Worm (Caenorhabditis elegans) whole organism, young adult: ENCODE data around the gene C31E10.5.

Source experiments
- B0336.3 ChIP-seq: fragments of 200-800 bp; sonication (Bioruptor generic); IDR thresholded peaks from 2 replicates; pipeline ENCODE4 v1.3.6; 2022; ENCODE audit warnings: missing genetic modification characterization, missing compliant biosample characterization
- D2030.7 ChIP-seq: fragments of 200-800 bp; sonication (Bioruptor generic); IDR thresholded peaks from 2 replicates; pipeline ENCODE4 v1.3.6; 2022; ENCODE audit warnings: missing genetic modification reagents, missing genetic modification characterization, missing compliant biosample characterization
- F37B4.10 ChIP-seq: fragments of 200-800 bp; sonication (Bioruptor generic); IDR thresholded peaks from 2 replicates; pipeline ENCODE4 v1.3.6; 2022; ENCODE audit warnings: missing genetic modification characterization, missing compliant biosample characterization
- F55B11.4 ChIP-seq: sonication (generic microtip); optimal IDR thresholded peaks from 2 replicates; lab custom pipeline; 2016; ENCODE audit warnings: missing compliant biosample characterization, missing genetic modification characterization, borderline replicate concordance; ENCODE audit not compliant: insufficient read depth
- K12H6.12 ChIP-seq: fragments of 200-800 bp; sonication (Bioruptor generic); optimal IDR thresholded peaks from 2 replicates; lab custom pipeline; 2018; ENCODE audit warnings: mild to moderate bottlenecking, missing genetic modification characterization, missing compliant biosample characterization
- T07F8.4 ChIP-seq: sonication (generic microtip); optimal IDR thresholded peaks from 2 replicates; lab custom pipeline; 2016; ENCODE audit warnings: mild to moderate bottlenecking, missing genetic modification characterization, moderate library complexity, missing compliant biosample characterization
- Y67H2A.10 ChIP-seq: fragments of 200-800 bp; sonication (Bioruptor generic); conservative IDR thresholded peaks from 2 replicates; pipeline ENCODE4 v1.3.6; 2022; ENCODE audit warnings: missing genetic modification reagents, missing genetic modification characterization, missing compliant biosample characterization
- aptf-3 ChIP-seq: fragments of 200-800 bp; sonication (Bioruptor generic); IDR thresholded peaks from 2 replicates; pipeline ENCODE4 v1.3.6; 2022; ENCODE audit warnings: missing genetic modification characterization, missing compliant biosample characterization
- attf-3 ChIP-seq: fragments of 200-800 bp; sonication (Bioruptor generic); conservative IDR thresholded peaks from 2 replicates; pipeline ENCODE4 v1.3.6; 2022; ENCODE audit warnings: missing genetic modification reagents, missing genetic modification characterization, missing compliant biosample characterization
- cebp-1 ChIP-seq, 2 experiments: fragments of 200-800 bp in 1 of 2; sonication (Bioruptor generic) in 1 of 2; sonication (generic microtip) in 1 of 2; IDR thresholded peaks in 1 of 2; optimal IDR thresholded peaks in 1 of 2; 2 replicates each; pipeline versions ENCODE4 v1.3.6 to Lab custom; 2017 to 2022; ENCODE audit warnings: missing compliant biosample characterization in 2 of 2, missing genetic modification characterization in 2 of 2, mild to moderate bottlenecking in 1 of 2, missing genetic modification reagents in 1 of 2, moderate library complexity in 1 of 2
- ceh-27 ChIP-seq: fragments of 200-800 bp; sonication (Bioruptor generic); optimal IDR thresholded peaks from 2 replicates; lab custom pipeline; 2018; ENCODE audit warnings: mild to moderate bottlenecking, missing genetic modification characterization, moderate library complexity, missing compliant biosample characterization
- ceh-40 ChIP-seq: fragments of 200-800 bp; sonication (Bioruptor generic); IDR thresholded peaks from 2 replicates; pipeline ENCODE4 v1.3.6; 2022; ENCODE audit warnings: missing genetic modification characterization, missing compliant biosample characterization
- ceh-91 ChIP-seq: fragments of 200-800 bp; sonication (Bioruptor generic); IDR thresholded peaks from 2 replicates; pipeline ENCODE4 v1.3.6; 2022; ENCODE audit warnings: missing genetic modification reagents, missing genetic modification characterization, missing compliant biosample characterization
- dox-1 ChIP-seq: fragments of 200-800 bp; sonication (Bioruptor generic); IDR thresholded peaks from 2 replicates; pipeline ENCODE4 v1.3.6; 2022; ENCODE audit warnings: missing genetic modification reagents, missing genetic modification characterization, missing compliant biosample characterization
- dpff-1 ChIP-seq: sonication (generic microtip); optimal IDR thresholded peaks from 2 replicates; lab custom pipeline; 2017; ENCODE audit warnings: mild to moderate bottlenecking, missing genetic modification characterization, missing compliant biosample characterization
- dpl-1 ChIP-seq: fragments of 150-350 bp; optimal IDR thresholded peaks from 2 replicates; lab custom pipeline; 2014; ENCODE audit warnings: missing biosample characterization, missing genetic modification reagents, missing genetic modification characterization
- efl-1 ChIP-seq: fragments of 150-350 bp; optimal IDR thresholded peaks from 2 replicates; lab custom pipeline; 2014; ENCODE audit warnings: missing biosample characterization, missing genetic modification reagents, missing genetic modification characterization
- egl-44 ChIP-seq: fragments of 200-800 bp; sonication (Bioruptor generic); IDR thresholded peaks from 2 replicates; pipeline ENCODE4 v1.3.6; 2022; ENCODE audit warnings: missing genetic modification reagents, missing genetic modification characterization, missing compliant biosample characterization
- fkh-3 ChIP-seq: sonication (generic microtip); optimal IDR thresholded peaks from 2 replicates; lab custom pipeline; 2016; ENCODE audit warnings: mild to moderate bottlenecking, missing genetic modification characterization, missing compliant biosample characterization
- hlh-12 ChIP-seq: sonication (generic microtip); optimal IDR thresholded peaks from 2 replicates; lab custom pipeline; 2016; ENCODE audit warnings: missing genetic modification characterization, missing compliant biosample characterization
- hmg-1.2 ChIP-seq: fragments of 200-800 bp; sonication (Bioruptor generic); IDR thresholded peaks from 2 replicates; pipeline ENCODE4 v1.3.6; 2022; ENCODE audit warnings: missing genetic modification reagents, missing genetic modification characterization, missing compliant biosample characterization
- hsf-1 ChIP-seq: fragments of 200-800 bp; sonication (Bioruptor generic); IDR thresholded peaks from 2 replicates; pipeline ENCODE4 v1.3.6; 2022; ENCODE audit warnings: missing genetic modification reagents, missing genetic modification characterization, missing compliant biosample characterization
- let-607 ChIP-seq, 2 experiments: fragments of 200-800 bp in 1 of 2; sonication (Bioruptor generic) in 1 of 2; sonication (generic microtip) in 1 of 2; optimal IDR thresholded peaks; 2 replicates each; lab custom pipeline; 2016 to 2018; ENCODE audit warnings: mild to moderate bottlenecking in 2 of 2, missing compliant biosample characterization in 2 of 2, missing genetic modification characterization in 2 of 2, moderate library complexity in 2 of 2, missing genotype in 1 of 2
- lin-35 ChIP-seq, 3 experiments: fragments of 150-350 bp in 2 of 3; sonication (generic microtip) in 1 of 3; optimal IDR thresholded peaks; 2 replicates each; lab custom pipeline; 2014 to 2018; ENCODE audit warnings: missing biosample characterization in 3 of 3, missing genetic modification characterization in 3 of 3, missing genetic modification reagents in 3 of 3
- lir-1 ChIP-seq: fragments of 200-800 bp; sonication (Bioruptor generic); conservative IDR thresholded peaks from 2 replicates; pipeline ENCODE4 v1.3.6; 2022; ENCODE audit warnings: missing genetic modification reagents, missing genetic modification characterization, missing compliant biosample characterization
- mes-4 ChIP-seq: sonication (generic microtip); optimal IDR thresholded peaks from 2 replicates; lab custom pipeline; 2016; ENCODE audit warnings: missing genotype, missing genetic modification characterization, missing compliant biosample characterization
- nhr-179 ChIP-seq: sonication (generic microtip); optimal IDR thresholded peaks from 2 replicates; lab custom pipeline; 2016; ENCODE audit warnings: mild to moderate bottlenecking, missing genetic modification characterization, missing compliant biosample characterization
- nhr-27 ChIP-seq: fragments of 200-800 bp; sonication (Bioruptor generic); optimal IDR thresholded peaks from 2 replicates; lab custom pipeline; 2018; ENCODE audit warnings: mild to moderate bottlenecking, missing genetic modification characterization, moderate library complexity, missing compliant biosample characterization
- nhr-90 ChIP-seq: sonication (generic microtip); optimal IDR thresholded peaks from 2 replicates; lab custom pipeline; 2016; ENCODE audit warnings: missing genotype, mild to moderate bottlenecking, missing genetic modification characterization, missing compliant biosample characterization
- repo-1 ChIP-seq: sonication (generic microtip); optimal IDR thresholded peaks from 2 replicates; lab custom pipeline; 2017; ENCODE audit warnings: mild to moderate bottlenecking, missing genetic modification characterization, missing compliant biosample characterization
- snpc-4 ChIP-seq, 5 experiments: fragments of 150-350 bp in 1 of 5; sonication (generic microtip) in 4 of 5; optimal IDR thresholded peaks; 2 replicates each; lab custom pipeline; 2014 to 2018; ENCODE audit warnings: missing genetic modification characterization in 5 of 5, missing biosample characterization in 3 of 5, antibody characterized with exemption in 2 of 5, mild to moderate bottlenecking in 2 of 5, missing compliant biosample characterization in 2 of 5, missing genotype in 2 of 5, moderate library complexity in 2 of 5, missing genetic modification reagents in 1 of 5
- tlf-1 ChIP-seq: fragments of 200-800 bp; sonication (Bioruptor generic); optimal IDR thresholded peaks from 2 replicates; lab custom pipeline; 2018; ENCODE audit warnings: mild to moderate bottlenecking, missing genetic modification characterization, missing compliant biosample characterization
- unc-62 ChIP-seq: fragments of 150-350 bp; optimal IDR thresholded peaks from 2 replicates; lab custom pipeline; 2014; ENCODE audit warnings: missing biosample characterization, missing genetic modification reagents, missing genetic modification characterization
- xnd-1 ChIP-seq: sonication (generic microtip); optimal IDR thresholded peaks from 2 replicates; lab custom pipeline; 2016; ENCODE audit warnings: missing genotype, missing genetic modification reagents, missing genetic modification characterization, missing compliant biosample characterization
- zfh-2 ChIP-seq: fragments of 200-800 bp; sonication (Bioruptor generic); conservative IDR thresholded peaks from 2 replicates; pipeline ENCODE4 v1.3.6; 2022; ENCODE audit warnings: missing genetic modification reagents, missing genetic modification characterization, missing compliant biosample characterization
- zim-3 ChIP-seq: sonication (generic microtip); optimal IDR thresholded peaks from 2 replicates; lab custom pipeline; 2017; ENCODE audit warnings: mild to moderate bottlenecking, missing genetic modification characterization, moderate library complexity, missing compliant biosample characterization
- ztf-22 ChIP-seq: fragments of 200-800 bp; sonication (Bioruptor generic); optimal IDR thresholded peaks from 2 replicates; lab custom pipeline; 2018; ENCODE audit warnings: mild to moderate bottlenecking, missing genetic modification characterization, moderate library complexity, missing compliant biosample characterization
- ztf-3 ChIP-seq: fragments of 200-800 bp; sonication (Bioruptor generic); optimal IDR thresholded peaks from 2 replicates; lab custom pipeline; 2018; ENCODE audit warnings: mild to moderate bottlenecking, missing genetic modification characterization, missing compliant biosample characterization

C31E10.5 gene

ce11 chrX:13977439-13978118 is 18.1 kb downstream of the C31E10.5 start, which contains the start of gene F48F7.6 (continued):
- no peak for TF ChIP-seq let-607 (tag; optimal IDR thresholded peaks at IDR 0.05; lab: Kevin White, UChicago)
- no peak for TF ChIP-seq efl-1 (GFP tag; lab: Kevin White, UChicago)
- TF ChIP-seq F37B4.10 (GFP tag; lab: Robert Waterston, UW), result no peak
- TF ChIP-seq ztf-22 (GFP tag; lab: Kevin White, UChicago), result no peak
- TF ChIP-seq zfh-2 (GFP tag; lab: Robert Waterston, UW), result 0 out of 2 replicates have a peak, but pooled peaks have one; percentile 9
- TF ChIP-seq ceh-40 (GFP tag; lab: Robert Waterston, UW), result no peak
- TF ChIP-seq fkh-3 (tag; lab: Kevin White, UChicago), result no peak
- TF ChIP-seq Y67H2A.10, result no peak
- peak; percentile 17; the same call in 1 of the 2 replicates for TF ChIP-seq hmg-1.2 (GFP tag; lab: Robert Waterston, UW)
- TF ChIP-seq nhr-27, result no peak
- TF ChIP-seq mes-4 (tag; lab: Kevin White, UChicago), result no peak
- no peak for TF ChIP-seq hsf-1 (GFP tag; lab: Robert Waterston, UW)
- peak; percentile 54 for TF ChIP-seq ceh-27
- peak in 1 of 3 experiments; percentile 5 for TF ChIP-seq lin-35 (GFP tag; optimal IDR thresholded peaks at IDR 0.05; lab: Kevin White, UChicago)
- TF ChIP-seq ceh-91 (GFP tag; lab: Robert Waterston, UW), result no peak
- no peak for TF ChIP-seq B0336.3 (GFP tag; lab: Robert Waterston, UW)
- no peak for TF ChIP-seq D2030.7
- no peak for TF ChIP-seq unc-62 (GFP tag; lab: Kevin White, UChicago)
- no peak for TF ChIP-seq dpl-1 (GFP tag; lab: Kevin White, UChicago)
- TF ChIP-seq snpc-4 (GFP tag; optimal IDR thresholded peaks at IDR 0.05; lab: Kevin White, UChicago), result no peak
- no peak for TF ChIP-seq snpc-4 (tag; optimal IDR thresholded peaks at IDR 0.05; lab: Kevin White, UChicago)
- TF ChIP-seq T07F8.4 (tag; lab: Kevin White, UChicago), result no peak
- no peak for TF ChIP-seq ztf-3 (GFP tag; lab: Kevin White, UChicago)
- no peak for TF ChIP-seq repo-1 (tag; lab: Kevin White, UChicago)

ce11 chrX:13975314-13975713 is 20.3 kb downstream of the C31E10.5 start, which contains the start of gene F48F7.5:
Gene F48F7.5 (plus strand): TSS chrX:13975653.
- no peak for TF ChIP-seq efl-1 (GFP tag; lab: Kevin White, UChicago)
- TF ChIP-seq lir-1 (GFP tag; lab: Robert Waterston, UW), result no peak
- no peak for TF ChIP-seq hlh-12 (tag; lab: Kevin White, UChicago)
- no peak for TF ChIP-seq aptf-3 (GFP tag; lab: Robert Waterston, UW)
- TF ChIP-seq cebp-1 (GFP tag; IDR thresholded peaks at IDR 0.05; lab: Robert Waterston, UW), result no peak
- peak; percentile 13 for TF ChIP-seq cebp-1 (tag; optimal IDR thresholded peaks at IDR 0.05; lab: Kevin White, UChicago)
- no peak for TF ChIP-seq egl-44 (GFP tag; lab: Robert Waterston, UW)
- TF ChIP-seq nhr-179 (tag; lab: Kevin White, UChicago), result no peak
- TF ChIP-seq zim-3 (tag; lab: Kevin White, UChicago), result no peak
- no peak for TF ChIP-seq xnd-1 (tag; lab: Kevin White, UChicago)
- TF ChIP-seq tlf-1 (GFP tag; lab: Kevin White, UChicago), result no peak
- TF ChIP-seq T07F8.4 (tag; lab: Kevin White, UChicago), result no peak
- no peak for TF ChIP-seq zfh-2 (GFP tag; lab: Robert Waterston, UW)
- TF ChIP-seq lin-35 (GFP tag; optimal IDR thresholded peaks at IDR 0.05; lab: Kevin White, UChicago), result peak in 1 of 3 experiments; percentile 17
- no peak for TF ChIP-seq F55B11.4 (tag; lab: Kevin White, UChicago)
- no peak for TF ChIP-seq dox-1 (GFP tag; lab: Robert Waterston, UW)
- TF ChIP-seq nhr-90 (tag; lab: Kevin White, UChicago), result no peak
- TF ChIP-seq K12H6.12 (tag; lab: Kevin White, UChicago), result peak; percentile 12
- no peak for TF ChIP-seq attf-3 (GFP tag; lab: Robert Waterston, UW)
- TF ChIP-seq dpff-1, result no peak
